Fruit fly (Drosophila melanogaster) whole organism: ENCODE results near the gene Cbl.

ENCODE experiments used
- CG8478 ChIP-seq: fragments of >200 bp; optimal IDR thresholded peaks from 2 replicates; lab custom pipeline; 2018; ENCODE audit warnings: inconsistent platforms
- EcR ChIP-seq, 2 experiments: fragments of >200 bp; optimal IDR thresholded peaks; 2 replicates each; lab custom pipeline; 2017; ENCODE audit warnings: missing biosample characterization in 2 of 2, missing genetic modification characterization in 2 of 2, missing genetic modification reagents in 2 of 2
- psq ChIP-seq: fragments of >200 bp; optimal IDR thresholded peaks from 2 replicates; lab custom pipeline; 2017

DNA sequence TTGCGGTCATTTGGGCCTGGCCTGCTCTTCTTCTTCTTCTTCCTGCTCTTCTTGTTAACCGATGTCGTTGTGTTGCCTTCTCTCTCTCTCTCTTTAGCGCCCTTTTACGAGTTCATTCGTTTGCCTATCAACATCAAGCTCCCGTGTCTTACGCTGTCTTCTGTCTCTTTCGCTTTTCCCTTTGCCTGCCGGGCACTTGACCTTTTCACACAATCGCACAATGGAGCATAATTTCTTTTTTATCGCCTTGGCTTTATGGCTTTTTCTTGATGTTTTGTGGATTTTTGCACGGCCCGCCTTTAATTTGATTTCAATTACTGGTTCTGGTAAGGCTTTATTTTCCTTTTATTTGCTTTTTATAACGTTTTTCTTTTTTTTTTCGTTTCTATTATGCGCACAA lies 3.4 kb upstream of the Cbl start:
- TF ChIP-seq EcR (GFP tag; optimal IDR thresholded peaks at IDR 0.05; lab: Kevin White, UChicago) (no peak), psq (lab: Kevin White, UChicago) (no peak), CG8478 (lab: Kevin White, UChicago) (no peak)
